Worm (Caenorhabditis elegans) whole organism, midembryonic: ENCODE data around the gene K02A6.3.

ENCODE experiments used
- T22C8.4 ChIP-seq: fragments of 200-800 bp; sonication (Bioruptor generic); IDR thresholded peaks from 2 replicates; pipeline ENCODE4 v1.3.6; 2022; ENCODE audit warnings: missing genetic modification characterization, missing compliant biosample characterization
- cog-1 ChIP-seq: sonication (generic microtip); optimal IDR thresholded peaks from 2 replicates; lab custom pipeline; 2016; ENCODE audit warnings: missing genetic modification characterization, missing compliant biosample characterization
- flt-1 ChIP-seq: fragments of 200-800 bp; sonication (Bioruptor generic); IDR thresholded peaks from 2 replicates; pipeline ENCODE4 v1.3.6; 2022; ENCODE audit warnings: missing genetic modification characterization, missing compliant biosample characterization
- med-1 ChIP-seq: sonication (generic microtip); optimal IDR thresholded peaks from 2 replicates; lab custom pipeline; 2017; ENCODE audit warnings: missing genetic modification characterization, mild to moderate bottlenecking, missing compliant biosample characterization, antibody characterized with exemption, missing genetic modification reagents; ENCODE audit not compliant: insufficient read depth
- ref-1 ChIP-seq: fragments of 200-800 bp; sonication (Bioruptor generic); conservative IDR thresholded peaks from 2 replicates; pipeline ENCODE4 v1.3.6; 2022; ENCODE audit warnings: missing genetic modification reagents, missing genetic modification characterization, missing compliant biosample characterization
- ztf-23 ChIP-seq: fragments of 200-800 bp; sonication (Bioruptor generic); IDR thresholded peaks from 2 replicates; pipeline ENCODE4 v1.3.6; 2022; ENCODE audit warnings: missing genetic modification reagents, missing genetic modification characterization, missing compliant biosample characterization

- TF ChIP-seq ztf-23 = no peak
- TF ChIP-seq flt-1 = no peak
- no peak for TF ChIP-seq T22C8.4 (GFP tag; lab: Robert Waterston, UW)
- no peak for TF ChIP-seq ref-1 (GFP tag; lab: Robert Waterston, UW)
- TF ChIP-seq cog-1 (tag; lab: Kevin White, UChicago) = no peak
- TF ChIP-seq med-1 (GFP tag; lab: Kevin White, UChicago) = no peak
These were observed 1.2 kb downstream of the K02A6.3 start for ce11 chrX:8230579-8230978.
